Fruit fly (Drosophila melanogaster) whole organism, pupa: ENCODE results near the gene Ipk2.

Experiments
- CG10348 ChIP-seq: fragments of 200-800 bp; sonication (Bioruptor generic); IDR thresholded peaks from 2 replicates; pipeline ENCODE4 v1.3.6; 2022; ENCODE audit warnings: missing biosample characterization, missing genetic modification characterization
- CG12605 ChIP-seq: fragments of 200-800 bp; sonication (Bioruptor generic); IDR thresholded peaks from 2 replicates; pipeline ENCODE4 v1.3.6; 2022; ENCODE audit warnings: missing biosample characterization, missing genetic modification characterization
- CG15710 ChIP-seq: fragments of 200-800 bp; sonication (Bioruptor generic); optimal IDR thresholded peaks from 2 replicates; lab custom pipeline; 2018; ENCODE audit warnings: missing biosample characterization, mild to moderate bottlenecking, missing genetic modification characterization, moderate library complexity
- CG34367 ChIP-seq: fragments of 200-800 bp; sonication (Bioruptor generic); optimal IDR thresholded peaks from 2 replicates; lab custom pipeline; 2018; ENCODE audit warnings: missing biosample characterization, mild to moderate bottlenecking, missing genetic modification characterization
- CG9948 ChIP-seq: fragments of 200-800 bp; sonication (Bioruptor generic); optimal IDR thresholded peaks from 2 replicates; lab custom pipeline; 2018; ENCODE audit warnings: missing biosample characterization, mild to moderate bottlenecking, missing genetic modification characterization, moderate library complexity
- EcR ChIP-seq: fragments of 200-800 bp; sonication (Bioruptor generic); optimal IDR thresholded peaks from 3 replicates; lab custom pipeline; 2019; ENCODE audit warnings: missing biosample characterization, missing genetic modification characterization, mild to moderate bottlenecking, moderate library complexity, missing genetic modification reagents
- Ets98B ChIP-seq: fragments of 200-800 bp; sonication (Bioruptor generic); IDR thresholded peaks from 2 replicates; pipeline ENCODE4 v1.3.6; 2022; ENCODE audit warnings: missing biosample characterization, missing genetic modification characterization

dm6 chr2L:612778-613177 lies 38.7 kb upstream of the Ipk2 start:
- TF ChIP-seq CG10348 (GFP tag; lab: Robert Waterston, UW) (no peak), CG12605 (GFP tag; lab: Robert Waterston, UW) (no peak), EcR (GFP tag; lab: Kevin White, UChicago) (no peak), CG9948 (tag; lab: Kevin White, UChicago) (peak; percentile 47), CG15710 (tag; lab: Kevin White, UChicago) (peak; percentile 80), Ets98B (GFP tag; lab: Robert Waterston, UW) (no peak), CG34367 (tag; lab: Kevin White, UChicago) (peak; percentile 43)
